Fruit fly (Drosophila melanogaster) whole organism, larva: Measurements from ENCODE around the gene CG14252.

ENCODE experiments used
- noc ChIP-seq: fragments of 200-800 bp; sonication (Bioruptor generic); optimal IDR thresholded peaks from 3 replicates; lab custom pipeline; 2019; ENCODE audit warnings: missing biosample characterization, mild to moderate bottlenecking, missing genetic modification characterization, moderate library complexity

CG14252 gene

dm6 chr3R:26966794-26967323 lies 21.5 kb downstream of the CG14252 start, which contains the start of gene CG5521:
Gene CG5521 (plus strand): TSS chr3R:26966930.
- TF ChIP-seq noc (tag; lab: Kevin White, UChicago): peak; percentile 20

dm6 chr3R:26967587-26968312 lies 22.4 kb downstream of the CG14252 start:
- peak; percentile 41 for TF ChIP-seq noc (tag; lab: Kevin White, UChicago)

- TF ChIP-seq noc (tag; lab: Kevin White, UChicago): no peak
These were observed 22.9 kb downstream of the CG14252 start for dm6 chr3R:26968313-26968605.

- TF ChIP-seq noc (tag; lab: Kevin White, UChicago): peak; percentile 2
These were observed 23.7 kb downstream of the CG14252 start for dm6 chr3R:26968823-26969638.

dm6 chr3R:26969743-26970142 lies 24.4 kb downstream of the CG14252 start:
- TF ChIP-seq noc (tag; lab: Kevin White, UChicago): peak; percentile 77

- TF ChIP-seq noc (tag; lab: Kevin White, UChicago): no peak
These were observed 32.9 kb downstream of the CG14252 start, which contains the start of the genes CG14253 and CG46313 for dm6 chr3R:26978241-26978640. Gene CG14253 (plus strand): TSS chr3R:26978541. Gene CG46313 (plus strand): TSS chr3R:26978541.

- TF ChIP-seq noc (tag; lab: Kevin White, UChicago): peak; percentile 28
These were observed 35.0 kb downstream of the CG14252 start for dm6 chr3R:26980282-26980691.

dm6 chr3R:26982106-26982505 lies 36.8 kb downstream of the CG14252 start:
- TF ChIP-seq noc (tag; lab: Kevin White, UChicago): no peak

dm6 chr3R:26984437-26984836 lies 39.1 kb downstream of the CG14252 start:
- TF ChIP-seq noc (tag; lab: Kevin White, UChicago): peak; percentile 64

- TF ChIP-seq noc (tag; lab: Kevin White, UChicago): no peak
These were observed 42.1 kb downstream of the CG14252 start for dm6 chr3R:26987455-26987854.

dm6 chr3R:26988412-26988981 lies 43.2 kb downstream of the CG14252 start, which contains the start of gene CG31075:
Gene CG31075 (minus strand): TSS chr3R:26988517.
- peak; percentile 85 for TF ChIP-seq noc (tag; lab: Kevin White, UChicago)

- peak; percentile 76 for TF ChIP-seq noc (tag; lab: Kevin White, UChicago)
These were observed 44.6 kb downstream of the CG14252 start, which contains the start of gene CG31076 for dm6 chr3R:26989802-26990509. Gene CG31076 (minus strand): TSS chr3R:26989852.

- TF ChIP-seq noc (tag; lab: Kevin White, UChicago): no peak
These were observed 49.2 kb downstream of the CG14252 start, which contains the start of gene TwdlC for dm6 chr3R:26994532-26994931. Gene TwdlC (plus strand): TSS chr3R:26994832.

dm6 chr3R:26996642-26997041 lies 51.3 kb downstream of the CG14252 start, which contains the start of gene RYa-R:
Gene RYa-R (plus strand): TSS chr3R:26996980.
- no peak for TF ChIP-seq noc (tag; lab: Kevin White, UChicago)
